Worm (Caenorhabditis elegans) whole organism, L2 larva: ENCODE measurements around the gene bus-2.

ENCODE experiments used
- F13H6.1 ChIP-seq: sonication (generic microtip); optimal IDR thresholded peaks from 2 replicates; lab custom pipeline; 2016; ENCODE audit warnings: missing genetic modification characterization, missing compliant biosample characterization
- R02D3.7 ChIP-seq: fragments of 150-350 bp; optimal IDR thresholded peaks from 2 replicates; lab custom pipeline; 2014; ENCODE audit warnings: missing biosample characterization, missing genetic modification characterization
- Y55F3AM.14 ChIP-seq: fragments of 200-800 bp; sonication (Bioruptor generic); optimal IDR thresholded peaks from 2 replicates; lab custom pipeline; 2018; ENCODE audit warnings: mild to moderate bottlenecking, missing genetic modification characterization, missing compliant biosample characterization
- ZK546.5 ChIP-seq: sonication (generic microtip); optimal IDR thresholded peaks from 2 replicates; lab custom pipeline; 2017; ENCODE audit warnings: missing biosample characterization, missing genetic modification characterization
- alr-1 ChIP-seq: fragments of 150-350 bp; optimal IDR thresholded peaks from 2 replicates; lab custom pipeline; 2014; ENCODE audit warnings: missing biosample characterization, missing genetic modification characterization
- aly-2 ChIP-seq: fragments of 150-350 bp; optimal IDR thresholded peaks from 2 replicates; lab custom pipeline; 2014; ENCODE audit warnings: missing biosample characterization, missing genetic modification characterization
- ama-1 ChIP-seq: fragments of 150-350 bp; optimal IDR thresholded peaks from 2 replicates; lab custom pipeline; 2018; ENCODE audit warnings: inconsistent platforms
- ceh-16 ChIP-seq: fragments of 150-350 bp; optimal IDR thresholded peaks from 2 replicates; lab custom pipeline; 2014; ENCODE audit warnings: missing biosample characterization, missing genetic modification characterization
- ceh-82 ChIP-seq: fragments of 150-350 bp; optimal IDR thresholded peaks from 2 replicates; lab custom pipeline; 2014; ENCODE audit warnings: missing biosample characterization, missing genetic modification characterization
- crh-2 ChIP-seq: sonication (generic microtip); optimal IDR thresholded peaks from 2 replicates; lab custom pipeline; 2017; ENCODE audit warnings: missing biosample characterization, missing genetic modification characterization
- dmd-4 ChIP-seq: sonication (generic microtip); optimal IDR thresholded peaks from 2 replicates; lab custom pipeline; 2017; ENCODE audit warnings: missing biosample characterization, missing genetic modification characterization
- elt-3 ChIP-seq: sonication (generic microtip); optimal IDR thresholded peaks from 2 replicates; lab custom pipeline; 2017; ENCODE audit warnings: missing biosample characterization, missing genetic modification characterization
- lin-11 ChIP-seq: fragments of 150-350 bp; sonication (generic microtip); optimal IDR thresholded peaks from 2 replicates; lab custom pipeline; 2014; ENCODE audit warnings: missing biosample characterization, missing genetic modification characterization, inconsistent platforms, mixed read lengths
- lin-39 ChIP-seq: fragments of 150-350 bp; optimal IDR thresholded peaks from 2 replicates; lab custom pipeline; 2014; ENCODE audit warnings: missing biosample characterization, missing genetic modification reagents, missing genetic modification characterization
- lsy-2 ChIP-seq, 2 experiments: fragments of 150-350 bp in 1 of 2; sonication (generic microtip) in 1 of 2; optimal IDR thresholded peaks; 2 replicates each; lab custom pipeline; 2014 to 2017; ENCODE audit warnings: missing biosample characterization in 2 of 2, missing genetic modification characterization in 2 of 2
- mab-5 ChIP-seq: fragments of 150-350 bp; optimal IDR thresholded peaks from 2 replicates; lab custom pipeline; 2014; ENCODE audit warnings: missing biosample characterization, missing genetic modification characterization
- mbf-1 ChIP-seq: sonication (generic microtip); optimal IDR thresholded peaks from 2 replicates; lab custom pipeline; 2017; ENCODE audit warnings: missing biosample characterization, missing genetic modification characterization
- mdl-1 ChIP-seq, 2 experiments: fragments of 150-350 bp in 1 of 2; sonication (generic microtip) in 1 of 2; optimal IDR thresholded peaks; 2 replicates each; lab custom pipeline; 2017; ENCODE audit warnings: missing biosample characterization in 2 of 2, missing genetic modification characterization in 2 of 2
- nhr-10 ChIP-seq: sonication (generic microtip); optimal IDR thresholded peaks from 2 replicates; lab custom pipeline; 2017; ENCODE audit warnings: missing biosample characterization, missing genetic modification characterization
- nhr-11 ChIP-seq: fragments of 150-350 bp; optimal IDR thresholded peaks from 2 replicates; lab custom pipeline; 2014; ENCODE audit warnings: missing biosample characterization, missing genetic modification characterization
- nhr-12 ChIP-seq: fragments of 150-350 bp; optimal IDR thresholded peaks from 2 replicates; lab custom pipeline; 2014; ENCODE audit warnings: missing biosample characterization, missing genetic modification characterization
- nhr-129 ChIP-seq: fragments of 150-350 bp; optimal IDR thresholded peaks from 2 replicates; lab custom pipeline; 2014; ENCODE audit warnings: missing biosample characterization, missing genetic modification characterization
- nhr-23 ChIP-seq: fragments of 150-350 bp; optimal IDR thresholded peaks from 2 replicates; lab custom pipeline; 2014; ENCODE audit warnings: missing biosample characterization, missing genetic modification reagents, missing genetic modification characterization
- nhr-237 ChIP-seq: fragments of 150-350 bp; optimal IDR thresholded peaks from 2 replicates; lab custom pipeline; 2014; ENCODE audit warnings: missing biosample characterization, missing genetic modification characterization
- nhr-25 ChIP-seq: fragments of 150-350 bp; sonication (generic microtip); optimal IDR thresholded peaks from 3 replicates; lab custom pipeline; 2014; ENCODE audit warnings: missing biosample characterization, missing genetic modification characterization
- sem-4 ChIP-seq: fragments of 150-350 bp; optimal IDR thresholded peaks from 2 replicates; lab custom pipeline; 2014; ENCODE audit warnings: missing biosample characterization, missing genetic modification reagents, missing genetic modification characterization
- skn-1 ChIP-seq: sonication (generic microtip); optimal IDR thresholded peaks from 2 replicates; lab custom pipeline; 2017; ENCODE audit warnings: missing biosample characterization, missing genetic modification characterization
- sma-3 ChIP-seq: sonication (generic microtip); optimal IDR thresholded peaks from 2 replicates; lab custom pipeline; 2016; ENCODE audit warnings: missing genetic modification reagents, missing genetic modification characterization, missing compliant biosample characterization
- sma-9 ChIP-seq, 2 experiments: fragments of 150-350 bp in 1 of 2; sonication (generic microtip) in 1 of 2; optimal IDR thresholded peaks; 2 replicates each; lab custom pipeline; 2014 to 2016; ENCODE audit warnings: missing genetic modification characterization in 2 of 2, mild to moderate bottlenecking in 1 of 2, missing biosample characterization in 1 of 2, missing compliant biosample characterization in 1 of 2, missing genetic modification reagents in 1 of 2, moderate library complexity in 1 of 2
- unc-55 ChIP-seq: fragments of 150-350 bp; sonication (generic microtip); optimal IDR thresholded peaks from 3 replicates; lab custom pipeline; 2014; ENCODE audit warnings: missing biosample characterization, missing genetic modification reagents, missing genetic modification characterization
- unc-62 ChIP-seq: fragments of 150-350 bp; optimal IDR thresholded peaks from 2 replicates; lab custom pipeline; 2014; ENCODE audit warnings: missing biosample characterization, missing genetic modification reagents, missing genetic modification characterization
- zag-1 ChIP-seq: fragments of 150-350 bp; optimal IDR thresholded peaks from 2 replicates; lab custom pipeline; 2014; ENCODE audit warnings: missing biosample characterization, missing genetic modification characterization
- ztf-11 ChIP-seq: sonication (generic microtip); optimal IDR thresholded peaks from 2 replicates; lab custom pipeline; 2017; ENCODE audit warnings: missing biosample characterization, missing genetic modification characterization
- ztf-4 ChIP-seq: fragments of 150-350 bp; optimal IDR thresholded peaks from 2 replicates; lab custom pipeline; 2014; ENCODE audit warnings: missing biosample characterization, missing genetic modification characterization

bus-2 gene

DNA sequence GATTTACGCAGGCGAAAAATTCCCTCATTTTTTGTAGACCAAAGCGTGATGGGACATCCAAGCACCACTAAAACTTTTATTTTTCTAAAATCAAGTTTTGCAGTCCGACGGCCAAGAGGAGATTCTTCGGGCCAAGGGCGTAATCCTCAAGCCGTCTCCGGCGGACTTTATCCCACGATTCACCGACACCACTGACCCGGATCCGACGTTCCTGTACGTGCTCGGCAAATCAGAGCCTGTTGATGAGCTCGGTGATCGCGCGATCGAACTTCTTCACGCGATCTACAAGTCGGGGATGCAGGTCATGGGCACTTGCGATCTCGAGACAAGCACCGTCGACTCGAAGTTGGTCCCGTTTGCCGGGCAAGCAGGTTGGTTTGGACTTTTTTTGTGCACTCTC lies 13.9 kb downstream of the bus-2 start:
- TF ChIP-seq nhr-12: no peak
- TF ChIP-seq skn-1 (tag; lab: Kevin White, UChicago): no peak
- TF ChIP-seq ceh-82: no peak
- no peak for TF ChIP-seq ama-1 (lab: Kevin White, UChicago)
- TF ChIP-seq mdl-1 (tag; optimal IDR thresholded peaks at IDR 0.05; lab: Kevin White, UChicago): no peak
- TF ChIP-seq lin-11 (tag; lab: Kevin White, UChicago): no peak
- TF ChIP-seq crh-2 (tag; lab: Kevin White, UChicago): no peak
- no peak for TF ChIP-seq sem-4 (tag; lab: Kevin White, UChicago)
- no peak for TF ChIP-seq sma-9 (GFP tag; optimal IDR thresholded peaks at IDR 0.05; lab: Kevin White, UChicago)
- no peak for TF ChIP-seq sma-9 (tag; optimal IDR thresholded peaks at IDR 0.05; lab: Kevin White, UChicago)
- no peak for TF ChIP-seq ztf-11 (tag; lab: Kevin White, UChicago)
- no peak for TF ChIP-seq ZK546.5 (tag; lab: Kevin White, UChicago)

DNA sequence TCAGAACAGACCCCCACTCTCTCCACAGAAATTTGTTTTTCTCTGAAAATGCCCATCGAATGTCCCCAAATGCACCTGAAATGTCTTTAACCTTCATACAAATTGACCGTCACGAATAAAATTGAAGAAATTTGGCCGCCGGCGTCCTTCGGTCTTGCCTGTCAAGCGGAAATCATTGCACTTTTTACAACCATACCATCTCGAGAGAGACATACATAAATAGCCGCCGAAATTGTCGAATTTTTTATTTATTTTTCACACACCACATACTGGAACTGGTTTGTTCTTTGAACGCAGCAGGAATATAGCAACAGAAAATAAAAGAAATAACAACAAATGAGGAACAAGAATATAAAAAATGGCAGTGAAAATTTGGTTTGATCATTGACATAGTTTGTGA lies 16.0 kb downstream of the bus-2 start:
- no peak for TF ChIP-seq nhr-12
- peak; percentile 74 for TF ChIP-seq nhr-25 (tag; lab: Kevin White, UChicago)

DNA sequence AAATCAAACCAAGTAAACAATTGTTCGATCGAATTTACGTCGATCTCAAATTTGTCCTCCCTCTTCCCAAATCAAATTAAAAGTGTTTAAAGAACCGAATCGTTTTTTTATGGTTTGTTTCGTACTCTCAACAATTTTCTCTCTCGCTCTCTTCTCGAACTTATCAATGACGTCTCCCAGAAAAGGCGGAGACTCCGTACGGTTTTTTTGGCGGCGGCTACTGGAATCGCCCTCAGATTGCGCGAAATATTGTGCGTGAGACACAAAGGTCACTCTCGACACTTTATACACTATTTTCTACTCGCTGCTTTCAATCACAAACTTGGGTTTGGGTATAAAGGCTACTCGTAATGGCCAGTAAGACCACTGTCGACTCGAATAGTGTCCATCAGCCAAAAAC lies 20.8 kb downstream of the bus-2 start, which contains the start of gene epic-2:
Gene epic-2 (plus strand): TSS at position 317 of the 400 bp plus-strand sequence.
- TF ChIP-seq ceh-16 (tag; lab: Kevin White, UChicago) (no peak), nhr-25 (tag; lab: Kevin White, UChicago) (peak; percentile 29), ama-1 (lab: Kevin White, UChicago) (peak; percentile 53), lin-39 (tag; lab: Kevin White, UChicago) (no peak), nhr-23 (no peak), mab-5 (tag; lab: Kevin White, UChicago) (no peak), alr-1 (tag; lab: Kevin White, UChicago) (no peak), sma-3 (GFP tag; lab: Kevin White, UChicago) (peak; percentile 9), zag-1 (tag; lab: Kevin White, UChicago) (no peak)

DNA sequence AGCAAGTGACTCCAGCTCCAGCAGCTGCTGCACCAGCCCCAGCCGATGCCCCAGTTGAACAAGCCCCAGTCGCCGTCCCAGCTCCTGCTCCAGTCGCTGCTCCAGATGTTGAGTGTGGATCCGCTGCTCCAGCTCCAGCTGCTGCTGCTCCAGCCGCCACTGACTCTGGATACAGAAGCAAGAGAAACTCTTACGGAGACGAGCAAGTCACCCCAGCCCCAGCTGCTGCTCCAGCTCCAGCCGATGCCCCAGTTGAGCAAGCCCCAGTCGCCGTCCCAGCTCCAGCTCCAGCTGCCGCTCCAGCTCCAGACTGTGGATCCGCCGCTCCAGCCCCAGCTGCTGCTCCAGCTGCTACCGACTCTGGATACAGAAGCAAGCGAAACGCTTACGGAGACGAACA lies 21.9 kb downstream of the bus-2 start:
- no peak for TF ChIP-seq nhr-11 (tag; lab: Kevin White, UChicago)
- no peak for TF ChIP-seq nhr-25 (tag; lab: Kevin White, UChicago)
- TF ChIP-seq alr-1 (tag; lab: Kevin White, UChicago): no peak
- no peak for TF ChIP-seq unc-62
- TF ChIP-seq sem-4 (tag; lab: Kevin White, UChicago): no peak
- no peak for TF ChIP-seq F13H6.1 (tag; lab: Kevin White, UChicago)
- no peak for TF ChIP-seq aly-2 (tag; lab: Kevin White, UChicago)
- TF ChIP-seq nhr-10: no peak
- no peak for TF ChIP-seq R02D3.7 (tag; lab: Kevin White, UChicago)
- TF ChIP-seq unc-55 (GFP tag; lab: Kevin White, UChicago): no peak
- TF ChIP-seq skn-1 (tag; lab: Kevin White, UChicago): no peak
- no peak for TF ChIP-seq lsy-2 (tag; optimal IDR thresholded peaks at IDR 0.05; lab: Kevin White, UChicago)
- no peak for TF ChIP-seq lin-39 (tag; lab: Kevin White, UChicago)
- TF ChIP-seq zag-1 (tag; lab: Kevin White, UChicago): no peak
- no peak for TF ChIP-seq ceh-82
- TF ChIP-seq crh-2 (tag; lab: Kevin White, UChicago): no peak
- TF ChIP-seq sma-3 (GFP tag; lab: Kevin White, UChicago): no peak
- no peak for TF ChIP-seq nhr-129 (tag; lab: Kevin White, UChicago)
- TF ChIP-seq nhr-12: no peak
- no peak for TF ChIP-seq Y55F3AM.14

DNA sequence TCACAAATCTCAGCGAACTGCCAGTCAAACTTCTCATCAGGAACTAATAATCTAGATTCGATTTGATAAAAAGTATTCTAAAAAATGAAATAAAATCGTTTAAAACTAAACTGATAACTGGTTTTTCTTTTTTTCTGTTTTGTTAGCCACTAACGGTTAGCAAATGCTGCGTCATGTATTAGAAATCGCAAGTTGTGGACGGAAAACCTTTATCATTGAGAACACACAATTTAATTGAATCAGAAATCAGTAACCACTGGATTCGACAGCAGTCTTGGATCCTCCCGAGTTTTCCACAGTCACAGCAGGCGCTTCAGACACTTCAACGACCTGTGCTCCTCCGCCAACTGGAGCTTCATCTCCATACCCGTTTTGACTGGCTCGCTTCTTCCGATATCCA lies 23.3 kb downstream of the bus-2 start:
- TF ChIP-seq sma-3 (GFP tag; lab: Kevin White, UChicago): peak; percentile 40
- peak; percentile 28 for TF ChIP-seq ama-1 (lab: Kevin White, UChicago)
- TF ChIP-seq zag-1 (tag; lab: Kevin White, UChicago): no peak
- TF ChIP-seq nhr-25 (tag; lab: Kevin White, UChicago): peak; percentile 27
- TF ChIP-seq lin-11 (tag; lab: Kevin White, UChicago): no peak

DNA sequence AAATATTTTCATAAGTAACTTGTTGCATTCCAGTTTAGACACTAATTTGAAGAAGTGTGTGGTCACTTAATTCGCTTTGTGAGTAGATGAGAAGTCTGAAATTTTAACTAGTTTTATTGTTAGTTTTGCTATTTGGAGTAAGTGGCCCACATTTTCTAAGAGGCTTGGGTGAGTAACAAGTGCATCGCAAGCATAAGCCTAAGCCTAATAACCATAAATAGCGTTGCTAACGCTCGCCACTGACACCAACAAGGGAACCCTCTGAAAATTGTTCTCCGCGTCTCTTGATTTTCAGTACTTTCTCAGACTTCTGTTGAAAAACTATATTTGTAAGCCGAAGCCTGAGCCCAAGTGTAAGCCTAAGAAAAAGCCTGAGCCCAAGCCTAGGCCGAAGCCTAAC lies 24.6 kb downstream of the bus-2 start, which contains the start of gene epic-3:
Gene epic-3 (minus strand): TSS at position 101 of the 400 bp plus-strand sequence.
- TF ChIP-seq nhr-10 (no peak), lin-11 (tag; lab: Kevin White, UChicago) (no peak), ztf-11 (tag; lab: Kevin White, UChicago) (no peak), nhr-25 (tag; lab: Kevin White, UChicago) (no peak), ceh-16 (tag; lab: Kevin White, UChicago) (no peak), R02D3.7 (tag; lab: Kevin White, UChicago) (no peak), nhr-23 (no peak), nhr-237 (tag; lab: Kevin White, UChicago) (no peak), nhr-12 (no peak), sma-9 (GFP tag; optimal IDR thresholded peaks at IDR 0.05; lab: Kevin White, UChicago) (no peak), sma-9 (tag; optimal IDR thresholded peaks at IDR 0.05; lab: Kevin White, UChicago) (no peak), ztf-4 (tag; lab: Kevin White, UChicago) (no peak), lsy-2 (tag; optimal IDR thresholded peaks at IDR 0.05; lab: Kevin White, UChicago) (no peak), elt-3 (no peak), dmd-4 (tag; lab: Kevin White, UChicago) (no peak), mbf-1 (tag; lab: Kevin White, UChicago) (no peak)
- TF ChIP-seq, all 48 proteins: peak for 0
